Worm (Caenorhabditis elegans) whole organism, early embryonic: ENCODE data around the gene ZK666.14.

ENCODE experiments used
- F13C5.2 ChIP-seq: sonication (generic microtip); optimal IDR thresholded peaks from 2 replicates; lab custom pipeline; 2017; ENCODE audit warnings: mild to moderate bottlenecking, missing genetic modification characterization, inconsistent platforms, missing compliant biosample characterization
- aly-1 ChIP-seq: sonication (generic microtip); optimal IDR thresholded peaks from 2 replicates; lab custom pipeline; 2016; ENCODE audit warnings: missing genetic modification characterization, missing compliant biosample characterization
- ama-1 ChIP-seq: fragments of 150-350 bp; optimal IDR thresholded peaks from 2 replicates; lab custom pipeline; 2014
- flt-1 ChIP-seq: fragments of 200-800 bp; sonication (Bioruptor generic); IDR thresholded peaks from 2 replicates; pipeline ENCODE4 v1.3.6; 2022; ENCODE audit warnings: missing genetic modification characterization, missing compliant biosample characterization
- hmbx-1 ChIP-seq: sonication (generic microtip); optimal IDR thresholded peaks from 2 replicates; lab custom pipeline; 2016; ENCODE audit warnings: mild to moderate bottlenecking, missing genetic modification characterization, missing compliant biosample characterization
- hmg-4 ChIP-seq: fragments of 200-800 bp; sonication (Bioruptor generic); optimal IDR thresholded peaks from 2 replicates; lab custom pipeline; 2018; ENCODE audit warnings: mild to moderate bottlenecking, missing genetic modification characterization, missing compliant biosample characterization
- scrt-1 ChIP-seq: fragments of 200-800 bp; sonication (Bioruptor generic); IDR thresholded peaks from 2 replicates; pipeline ENCODE4 v1.3.6; 2022; ENCODE audit warnings: missing genetic modification characterization, missing compliant biosample characterization
- sea-1 ChIP-seq: fragments of 200-800 bp; sonication (Bioruptor generic); conservative IDR thresholded peaks from 2 replicates; pipeline ENCODE4 v1.3.6; 2022; ENCODE audit warnings: missing genetic modification characterization, missing compliant biosample characterization
- tbx-11 ChIP-seq: fragments of 200-800 bp; sonication (Bioruptor generic); IDR thresholded peaks from 2 replicates; pipeline ENCODE4 v1.3.6; 2022; ENCODE audit warnings: missing genetic modification characterization, missing compliant biosample characterization
- tbx-37 ChIP-seq: fragments of 200-800 bp; sonication (Bioruptor generic); conservative IDR thresholded peaks from 2 replicates; pipeline ENCODE4 v1.3.6; 2022; ENCODE audit warnings: missing genetic modification reagents, missing genetic modification characterization, missing compliant biosample characterization
- tra-4 ChIP-seq: sonication (generic microtip); optimal IDR thresholded peaks from 2 replicates; lab custom pipeline; 2017; ENCODE audit warnings: missing genetic modification characterization, missing compliant biosample characterization

DNA sequence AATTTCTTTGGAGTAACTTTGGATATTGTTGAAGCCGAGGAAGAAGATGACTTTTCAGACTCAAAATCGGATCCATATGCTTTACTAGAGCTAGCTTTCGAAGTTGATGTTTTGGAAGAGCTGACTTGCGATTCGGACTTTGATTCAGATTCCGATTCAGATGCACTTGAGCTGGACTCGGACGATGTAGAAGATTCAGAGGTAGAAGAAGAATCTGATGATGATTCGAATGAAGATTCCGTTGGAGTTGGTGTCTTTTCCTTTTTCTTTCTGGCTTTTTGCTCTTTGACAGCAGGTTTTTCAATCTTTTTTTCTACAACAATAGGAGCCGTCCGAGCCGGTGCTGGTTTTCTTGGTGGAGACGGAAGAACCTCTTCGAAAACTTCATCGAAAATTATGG lies 13.3 kb downstream of the ZK666.14 start:
- TF ChIP-seq ama-1 = no peak
- no peak for TF ChIP-seq hmg-4
- no peak for TF ChIP-seq tbx-11
- TF ChIP-seq tra-4 (tag; lab: Kevin White, UChicago) = no peak
- no peak for TF ChIP-seq tbx-37 (GFP tag; lab: Robert Waterston, UW)
- TF ChIP-seq hmbx-1 (tag; lab: Kevin White, UChicago) = no peak
- no peak for TF ChIP-seq aly-1
- no peak for TF ChIP-seq flt-1 (GFP tag; lab: Robert Waterston, UW)
- no peak for TF ChIP-seq F13C5.2 (tag; lab: Kevin White, UChicago)
- TF ChIP-seq scrt-1 (GFP tag; lab: Robert Waterston, UW) = no peak
- no peak for TF ChIP-seq sea-1 (GFP tag; lab: Robert Waterston, UW)
